Fruit fly (Drosophila melanogaster) whole organism, adult: ENCODE data around the gene CrebB.

ENCODE experiments used
- CG11617 ChIP-seq: fragments of 200-800 bp; sonication (Bioruptor generic); optimal IDR thresholded peaks from 2 replicates; lab custom pipeline; 2017; ENCODE audit warnings: mild to moderate bottlenecking, missing biosample characterization, missing genetic modification reagents, missing genetic modification characterization
- CG12768 ChIP-seq: fragments of 200-800 bp; sonication (Bioruptor generic); optimal IDR thresholded peaks from 2 replicates; lab custom pipeline; 2017; ENCODE audit warnings: missing biosample characterization, missing genetic modification characterization, mild to moderate bottlenecking, moderate library complexity, missing genetic modification reagents
- CG14711 ChIP-seq: fragments of 200-800 bp; sonication (Bioruptor generic); optimal IDR thresholded peaks from 2 replicates; lab custom pipeline; 2018; ENCODE audit warnings: missing biosample characterization, mild to moderate bottlenecking, missing genetic modification characterization, moderate library complexity
- CG1620 ChIP-seq: fragments of 200-800 bp; sonication (Bioruptor generic); optimal IDR thresholded peaks from 2 replicates; lab custom pipeline; 2016; ENCODE audit warnings: missing biosample characterization, missing genetic modification characterization
- CG33017 ChIP-seq: fragments of 200-800 bp; sonication (Bioruptor generic); optimal IDR thresholded peaks from 2 replicates; lab custom pipeline; 2018; ENCODE audit warnings: missing biosample characterization, mild to moderate bottlenecking, missing genetic modification characterization, moderate library complexity
- CG5204 ChIP-seq: fragments of 200-800 bp; sonication (Bioruptor generic); optimal IDR thresholded peaks from 2 replicates; lab custom pipeline; 2016; ENCODE audit warnings: missing biosample characterization, missing genetic modification characterization
- CG7045 ChIP-seq: fragments of 200-800 bp; sonication (Bioruptor generic); optimal IDR thresholded peaks from 2 replicates; lab custom pipeline; 2017; ENCODE audit warnings: missing biosample characterization, mild to moderate bottlenecking, missing genetic modification characterization
- CG7101 ChIP-seq: fragments of 200-800 bp; sonication (Bioruptor generic); optimal IDR thresholded peaks from 2 replicates; lab custom pipeline; 2018; ENCODE audit warnings: missing biosample characterization, mild to moderate bottlenecking, missing genetic modification characterization, moderate library complexity
- Clk ChIP-seq: fragments of 200-800 bp; sonication (Bioruptor generic); optimal IDR thresholded peaks from 2 replicates; lab custom pipeline; 2017; ENCODE audit warnings: missing biosample characterization, missing genetic modification characterization
- Crg-1 ChIP-seq: fragments of 200-800 bp; sonication (Bioruptor generic); optimal IDR thresholded peaks from 2 replicates; lab custom pipeline; 2016; ENCODE audit warnings: missing biosample characterization, missing genetic modification characterization
- Hr96 ChIP-seq: fragments of 200-800 bp; sonication (Bioruptor generic); optimal IDR thresholded peaks from 2 replicates; lab custom pipeline; 2016; ENCODE audit warnings: missing biosample characterization, missing genetic modification characterization
- Mnt ChIP-seq: fragments of 200-800 bp; sonication (Bioruptor generic); optimal IDR thresholded peaks from 2 replicates; lab custom pipeline; 2016; ENCODE audit warnings: missing biosample characterization, mild to moderate bottlenecking, missing genetic modification characterization
- bab1 ChIP-seq: fragments of 200-800 bp; sonication (Bioruptor generic); optimal IDR thresholded peaks from 3 replicates; lab custom pipeline; 2019; ENCODE audit warnings: missing biosample characterization, mild to moderate bottlenecking, missing genetic modification characterization, moderate library complexity
- cic ChIP-seq: fragments of 200-800 bp; sonication (Bioruptor generic); optimal IDR thresholded peaks from 2 replicates; lab custom pipeline; 2017; ENCODE audit warnings: missing biosample characterization, mild to moderate bottlenecking, missing genetic modification characterization, moderate library complexity
- cnc ChIP-seq, 2 experiments: fragments of >200 bp; optimal IDR thresholded peaks; 2 replicates each; lab custom pipeline; 2017
- kay ChIP-seq: fragments of 200-800 bp; sonication (Bioruptor generic); peaks from one replicate; lab custom pipeline; 2016; ENCODE audit warnings: missing biosample characterization, missing genetic modification characterization, borderline replicate concordance
- ovo ChIP-seq: fragments of 200-800 bp; sonication (Bioruptor generic); optimal IDR thresholded peaks from 2 replicates; lab custom pipeline; 2016; ENCODE audit warnings: missing biosample characterization, missing genetic modification characterization
- pad ChIP-seq: fragments of 200-800 bp; sonication (Bioruptor generic); optimal IDR thresholded peaks from 3 replicates; lab custom pipeline; 2017; ENCODE audit warnings: missing biosample characterization, missing genetic modification characterization, mild to moderate bottlenecking, moderate library complexity, missing genetic modification reagents
- tj ChIP-seq: fragments of 200-800 bp; sonication (Bioruptor generic); optimal IDR thresholded peaks from 3 replicates; lab custom pipeline; 2017; ENCODE audit warnings: missing biosample characterization, mild to moderate bottlenecking, missing genetic modification characterization, moderate library complexity
- toe ChIP-seq: fragments of 200-800 bp; sonication (Bioruptor generic); optimal IDR thresholded peaks from 2 replicates; lab custom pipeline; 2016; ENCODE audit warnings: missing biosample characterization, missing genetic modification characterization

CrebB gene

dm6 chrX:18368644-18368998 lies 2.5 kb downstream of the CrebB start:
- TF ChIP-seq ovo (GFP tag; lab: Kevin White, UChicago) (no peak), CG33017 (no peak), cic (GFP tag; lab: Kevin White, UChicago) (peak; percentile 79), CG14711 (tag; lab: Kevin White, UChicago) (no peak), toe (GFP tag; lab: Kevin White, UChicago) (no peak), tj (GFP tag; lab: Kevin White, UChicago) (peak; percentile 99), Hr96 (GFP tag; lab: Kevin White, UChicago) (no peak), Crg-1 (GFP tag; lab: Kevin White, UChicago) (no peak), cnc (optimal IDR thresholded peaks at IDR 0.05; lab: Kevin White, UChicago) (no peak), CG11617 (GFP tag; lab: Kevin White, UChicago) (no peak), Mnt (GFP tag; lab: Kevin White, UChicago) (no peak), Clk (GFP tag; lab: Kevin White, UChicago) (no peak), CG7045 (GFP tag; lab: Kevin White, UChicago) (no peak), CG12768 (peak; percentile 19), CG1620 (GFP tag; lab: Kevin White, UChicago) (no peak), kay (GFP tag; lab: Kevin White, UChicago) (peak; percentile 71), CG5204 (no peak)

DNA sequence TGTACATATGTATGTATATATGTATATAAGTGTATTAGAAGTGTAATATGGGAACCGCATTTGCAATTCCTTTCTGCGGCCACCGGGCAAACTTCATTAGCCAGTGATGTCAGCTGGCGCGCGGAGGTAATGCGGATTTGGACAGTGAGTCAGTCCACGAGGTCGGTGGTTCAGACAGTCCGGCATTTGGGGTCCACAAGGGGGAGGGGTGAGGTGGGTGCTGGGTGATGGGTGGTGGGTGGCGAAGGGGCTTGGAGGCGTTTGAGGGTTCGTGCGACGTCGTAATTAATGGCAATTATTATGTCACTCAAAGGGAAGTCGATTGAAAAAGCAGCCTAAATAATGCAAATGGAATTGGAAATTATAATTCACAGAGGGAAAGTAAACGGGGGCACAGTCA lies 3.6 kb downstream of the CrebB start:
- TF ChIP-seq kay (GFP tag; lab: Kevin White, UChicago), result no peak
- no peak for TF ChIP-seq CG7101 (tag; lab: Kevin White, UChicago)
- TF ChIP-seq Hr96 (GFP tag; lab: Kevin White, UChicago), result no peak
- TF ChIP-seq Mnt (GFP tag; lab: Kevin White, UChicago), result no peak
- TF ChIP-seq CG12768, result peak; percentile 89
- no peak for TF ChIP-seq pad
- TF ChIP-seq CG33017, result no peak
- no peak for TF ChIP-seq cnc (optimal IDR thresholded peaks at IDR 0.05; lab: Kevin White, UChicago)
- TF ChIP-seq CG14711 (tag; lab: Kevin White, UChicago), result no peak
- TF ChIP-seq Clk (GFP tag; lab: Kevin White, UChicago), result no peak
- TF ChIP-seq tj (GFP tag; lab: Kevin White, UChicago), result peak; percentile 34
- TF ChIP-seq cic (GFP tag; lab: Kevin White, UChicago), result peak; percentile 42
- no peak for TF ChIP-seq bab1 (GFP tag; lab: Kevin White, UChicago)
- peak; percentile 18 for TF ChIP-seq ovo (GFP tag; lab: Kevin White, UChicago)

- peak; percentile 28 for TF ChIP-seq Crg-1 (GFP tag; lab: Kevin White, UChicago)
- peak; percentile 54 for TF ChIP-seq CG11617 (GFP tag; lab: Kevin White, UChicago)
- TF ChIP-seq CG33017, result no peak
- no peak for TF ChIP-seq CG7045 (GFP tag; lab: Kevin White, UChicago)
- peak; percentile 22 for TF ChIP-seq CG7101 (tag; lab: Kevin White, UChicago)
- no peak for TF ChIP-seq ovo (GFP tag; lab: Kevin White, UChicago)
- TF ChIP-seq Mnt (GFP tag; lab: Kevin White, UChicago), result peak; percentile 55
- TF ChIP-seq pad, result peak; percentile 3
- TF ChIP-seq kay (GFP tag; lab: Kevin White, UChicago), result no peak
- peak; percentile 93 for TF ChIP-seq tj (GFP tag; lab: Kevin White, UChicago)
- TF ChIP-seq CG1620 (GFP tag; lab: Kevin White, UChicago), result peak; percentile 61
- peak; percentile 40 for TF ChIP-seq bab1 (GFP tag; lab: Kevin White, UChicago)
- peak; percentile 12 for TF ChIP-seq CG14711 (tag; lab: Kevin White, UChicago)
- no peak for TF ChIP-seq Hr96 (GFP tag; lab: Kevin White, UChicago)
- TF ChIP-seq CG5204, result no peak
- TF ChIP-seq toe (GFP tag; lab: Kevin White, UChicago), result no peak
- TF ChIP-seq CG12768, result no peak
- no peak for TF ChIP-seq Clk (GFP tag; lab: Kevin White, UChicago)
- TF ChIP-seq cic (GFP tag; lab: Kevin White, UChicago), result peak; percentile 27
- no peak for TF ChIP-seq cnc (optimal IDR thresholded peaks at IDR 0.05; lab: Kevin White, UChicago)
These were observed 4.9 kb downstream of the CrebB start for dm6 chrX:18370775-18371735.

DNA sequence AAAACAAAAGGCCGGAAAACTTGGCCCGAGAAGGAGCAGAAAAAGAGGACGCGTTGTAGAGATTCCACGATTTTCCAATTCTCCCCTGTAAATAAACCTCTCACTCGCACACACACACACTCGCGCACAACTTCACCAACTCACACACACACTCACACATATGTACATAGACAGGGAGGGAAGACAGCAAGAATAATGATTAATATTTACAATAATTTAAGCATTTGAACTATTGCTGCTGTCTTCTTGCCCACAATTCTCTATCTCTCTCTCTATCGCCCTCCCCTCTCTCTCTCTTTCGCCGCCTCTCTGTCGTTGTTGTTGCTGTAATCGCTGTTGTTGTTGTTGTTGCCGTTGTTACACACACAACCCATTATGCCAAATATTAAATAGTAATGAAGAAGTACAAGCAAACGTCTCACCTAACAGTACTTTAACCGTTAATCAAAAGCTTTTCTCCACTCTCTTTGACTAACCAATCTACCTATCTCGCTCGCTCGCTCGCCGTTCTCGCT lies 8.3 kb downstream of the CrebB start:
- TF ChIP-seq ovo (GFP tag; lab: Kevin White, UChicago), result peak; percentile 87
- TF ChIP-seq Crg-1 (GFP tag; lab: Kevin White, UChicago), result no peak
- peak; percentile 34 for TF ChIP-seq cic (GFP tag; lab: Kevin White, UChicago)
- TF ChIP-seq CG14711 (tag; lab: Kevin White, UChicago), result no peak
- no peak for TF ChIP-seq CG12768
- peak; percentile 71 for TF ChIP-seq pad
- TF ChIP-seq bab1 (GFP tag; lab: Kevin White, UChicago), result no peak
- no peak for TF ChIP-seq tj (GFP tag; lab: Kevin White, UChicago)
- no peak for TF ChIP-seq CG5204
- TF ChIP-seq Hr96 (GFP tag; lab: Kevin White, UChicago), result no peak
- no peak for TF ChIP-seq CG1620 (GFP tag; lab: Kevin White, UChicago)
- TF ChIP-seq toe (GFP tag; lab: Kevin White, UChicago), result no peak

DNA sequence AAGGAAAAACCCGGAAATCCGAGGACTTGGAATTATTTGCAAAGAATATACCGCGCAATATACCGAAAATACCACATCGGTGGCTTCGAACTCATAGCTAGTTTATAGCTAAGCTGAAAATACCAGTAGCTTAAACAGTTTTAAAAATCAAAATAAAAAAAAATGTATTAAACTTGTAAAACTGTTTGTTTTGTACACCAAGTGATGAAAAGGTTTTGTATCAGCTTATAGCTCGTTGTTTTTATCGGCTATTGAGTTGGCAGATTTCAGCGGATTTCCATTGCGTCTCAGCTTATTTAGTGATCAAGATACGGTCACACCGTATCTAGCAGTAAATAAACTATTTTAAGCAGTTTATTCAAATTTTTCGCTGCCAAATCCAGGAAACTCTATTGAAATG lies 13.6 kb downstream of the CrebB start, which contains the start of the genes por and CG6179:
TSS of gene por (minus strand) at position 64 of the 400 bp plus-strand sequence.
TSS of gene CG6179 (plus strand) at position 292 of the 400 bp plus-strand sequence.
- TF ChIP-seq toe (GFP tag; lab: Kevin White, UChicago), result no peak
- no peak for TF ChIP-seq CG7101 (tag; lab: Kevin White, UChicago)
- TF ChIP-seq Mnt (GFP tag; lab: Kevin White, UChicago), result no peak
- TF ChIP-seq CG33017, result no peak
- TF ChIP-seq Hr96 (GFP tag; lab: Kevin White, UChicago), result no peak
- no peak for TF ChIP-seq bab1 (GFP tag; lab: Kevin White, UChicago)
- no peak for TF ChIP-seq CG12768
- TF ChIP-seq cnc (optimal IDR thresholded peaks at IDR 0.05; lab: Kevin White, UChicago), result no peak
- TF ChIP-seq CG5204, result no peak
- no peak for TF ChIP-seq Clk (GFP tag; lab: Kevin White, UChicago)
- TF ChIP-seq tj (GFP tag; lab: Kevin White, UChicago), result no peak
- no peak for TF ChIP-seq CG14711 (tag; lab: Kevin White, UChicago)
- no peak for TF ChIP-seq CG7045 (GFP tag; lab: Kevin White, UChicago)
- TF ChIP-seq ovo (GFP tag; lab: Kevin White, UChicago), result no peak
- TF ChIP-seq cic (GFP tag; lab: Kevin White, UChicago), result no peak
